Worm (Caenorhabditis elegans): ENCODE data around the gene far-8.

far-8 gene

DNA sequence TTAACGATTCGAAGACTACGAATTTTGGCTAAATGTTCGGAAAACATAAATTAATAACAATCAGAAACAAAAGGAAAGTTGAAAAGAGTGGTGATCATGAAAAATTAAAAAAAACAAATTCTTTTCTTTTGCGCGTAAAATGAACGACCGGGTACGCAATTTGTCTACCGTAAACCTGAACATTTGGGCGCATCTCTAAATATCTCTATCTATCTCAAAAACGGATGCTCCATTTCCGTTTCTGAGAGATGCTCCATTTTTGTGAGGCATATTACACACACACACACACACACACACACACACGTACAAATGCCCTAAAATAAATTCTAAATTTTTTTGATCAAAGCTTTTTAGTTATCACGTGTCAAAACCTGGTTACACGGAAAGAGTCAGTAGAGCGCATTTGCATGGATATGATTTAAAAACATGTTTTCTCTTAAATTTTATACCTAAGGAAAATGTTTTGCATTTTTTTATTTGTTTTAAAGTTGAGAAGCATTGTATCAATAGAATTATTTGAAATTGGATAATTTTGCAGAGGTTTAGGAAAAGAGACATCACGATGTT lies 46.3 kb downstream of the far-8 start:
- TF ChIP-seq ref-1 (GFP tag; conservative IDR thresholded peaks at IDR 0.05) (no peak), ztf-23 (GFP tag; IDR thresholded peaks at IDR 0.05) (no peak), med-1 (GFP tag; optimal IDR thresholded peaks at IDR 0.05; ENCODE audit: insufficient read depth) (no peak), flt-1 (GFP tag; IDR thresholded peaks at IDR 0.05) (no peak), cog-1 (tag; optimal IDR thresholded peaks at IDR 0.05) (no peak), tab-1 (GFP tag; IDR thresholded peaks at IDR 0.05) (no peak), klf-2 (GFP tag; conservative IDR thresholded peaks at IDR 0.05) (no peak), T22C8.4 (GFP tag; IDR thresholded peaks at IDR 0.05) (no peak), ztf-29 (GFP tag; IDR thresholded peaks at IDR 0.05) (no peak)

DNA sequence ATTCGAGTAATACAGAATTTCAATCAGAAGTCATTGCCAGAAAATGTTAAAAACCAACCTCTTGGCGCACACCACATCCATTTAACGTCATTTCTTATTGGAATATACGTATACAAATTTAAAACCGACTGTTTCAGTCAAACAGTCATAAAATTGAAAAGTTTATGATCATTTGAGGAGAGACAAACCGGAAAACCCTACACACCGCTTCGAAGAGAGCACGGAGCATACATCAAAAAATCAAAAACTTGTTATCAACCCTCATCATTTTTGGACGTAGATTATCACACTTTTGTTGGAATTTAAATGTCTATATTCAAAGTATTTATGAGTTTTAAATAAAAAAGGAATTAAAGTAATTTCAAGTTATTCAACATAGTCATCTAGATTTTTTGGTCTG lies 48.3 kb downstream of the far-8 start, which contains the start of gene T24C4.10:
T24C4.10 (minus strand) TSS at position 230 of the 400 bp plus-strand sequence.
- TF ChIP-seq cog-1 (tag; optimal IDR thresholded peaks at IDR 0.05), result no peak
- no peak for TF ChIP-seq klf-2 (GFP tag; conservative IDR thresholded peaks at IDR 0.05)
- TF ChIP-seq ref-1 (GFP tag; conservative IDR thresholded peaks at IDR 0.05), result no peak
- no peak for TF ChIP-seq tab-1 (GFP tag; IDR thresholded peaks at IDR 0.05)
- no peak for TF ChIP-seq med-1 (GFP tag; optimal IDR thresholded peaks at IDR 0.05; ENCODE audit: insufficient read depth)
- no peak for TF ChIP-seq ztf-29 (GFP tag; IDR thresholded peaks at IDR 0.05)
- no peak for TF ChIP-seq flt-1 (GFP tag; IDR thresholded peaks at IDR 0.05)
- no peak for TF ChIP-seq ztf-23 (GFP tag; IDR thresholded peaks at IDR 0.05)
- TF ChIP-seq T22C8.4 (GFP tag; IDR thresholded peaks at IDR 0.05), result no peak

Measured in whole organism, midembryonic.